Worm (Caenorhabditis elegans) whole organism, L4 larva: Measurements from ENCODE around the gene nstp-1.

Source experiments
- F37D6.2 ChIP-seq: sonication (generic microtip); optimal IDR thresholded peaks from 2 replicates; lab custom pipeline; 2016; ENCODE audit warnings: mild to moderate bottlenecking, missing genetic modification characterization, missing compliant biosample characterization
- R02D3.7 ChIP-seq: fragments of 150-350 bp; sonication (generic microtip); optimal IDR thresholded peaks from 3 replicates; lab custom pipeline; 2014; ENCODE audit warnings: missing biosample characterization, missing genetic modification characterization
- arid-1 ChIP-seq: fragments of 200-800 bp; sonication (Bioruptor generic); conservative IDR thresholded peaks from 2 replicates; pipeline ENCODE4 v1.3.6; 2022; ENCODE audit warnings: missing genetic modification reagents, missing genetic modification characterization, missing compliant biosample characterization
- cey-2 ChIP-seq: sonication (generic microtip); optimal IDR thresholded peaks from 3 replicates; lab custom pipeline; 2017; ENCODE audit warnings: missing genetic modification characterization, mild to moderate bottlenecking, missing compliant biosample characterization, antibody characterized with exemption, borderline replicate concordance; ENCODE audit not compliant: insufficient read depth
- dmd-9 ChIP-seq: fragments of 200-800 bp; sonication (Bioruptor generic); IDR thresholded peaks from 2 replicates; pipeline ENCODE4 v1.3.6; 2022; ENCODE audit warnings: missing genetic modification reagents, missing genetic modification characterization, missing compliant biosample characterization
- egl-27 ChIP-seq: sonication (generic microtip); optimal IDR thresholded peaks from 3 replicates; lab custom pipeline; 2017; ENCODE audit warnings: missing biosample characterization, missing genetic modification reagents, missing genetic modification characterization
- fos-1 ChIP-seq: fragments of 150-350 bp; optimal IDR thresholded peaks from 2 replicates; lab custom pipeline; 2014; ENCODE audit warnings: missing biosample characterization, missing genetic modification characterization
- jun-1 ChIP-seq: fragments of 150-350 bp; optimal IDR thresholded peaks from 2 replicates; lab custom pipeline; 2014; ENCODE audit warnings: missing biosample characterization, missing genetic modification reagents, missing genetic modification characterization
- lin-39 ChIP-seq: fragments of 150-350 bp; optimal IDR thresholded peaks from 2 replicates; lab custom pipeline; 2014; ENCODE audit warnings: missing biosample characterization, missing genetic modification reagents, missing genetic modification characterization
- lsy-2 ChIP-seq, 2 experiments: fragments of 150-350 bp in 1 of 2; sonication (generic microtip) in 1 of 2; optimal IDR thresholded peaks; 2 replicates each; lab custom pipeline; 2014 to 2017; ENCODE audit warnings: missing biosample characterization in 2 of 2, missing genetic modification characterization in 2 of 2
- nhr-237 ChIP-seq: sonication (generic microtip); optimal IDR thresholded peaks from 2 replicates; lab custom pipeline; 2017; ENCODE audit warnings: missing biosample characterization, missing genetic modification characterization
- skn-1 ChIP-seq: fragments of 150-350 bp; optimal IDR thresholded peaks from 2 replicates; lab custom pipeline; 2014; ENCODE audit warnings: missing biosample characterization, missing genetic modification characterization
- snpc-4 ChIP-seq: fragments of 150-350 bp; optimal IDR thresholded peaks from 2 replicates; lab custom pipeline; 2014; ENCODE audit warnings: missing biosample characterization, missing genetic modification characterization
- zfp-2 ChIP-seq: sonication (generic microtip); optimal IDR thresholded peaks from 2 replicates; lab custom pipeline; 2016; ENCODE audit warnings: mild to moderate bottlenecking, missing genetic modification characterization, missing compliant biosample characterization

ce11 chrIV:8975331-8975625 is 9.4 kb upstream of the nstp-1 start, which contains the start of gene pdzd-8:
- no peak for TF ChIP-seq R02D3.7 (tag; lab: Kevin White, UChicago)
- no peak for TF ChIP-seq cey-2 (tag; lab: Kevin White, UChicago)
- TF ChIP-seq zfp-2 (tag; lab: Kevin White, UChicago) = no peak
- TF ChIP-seq lin-39 (tag; lab: Kevin White, UChicago) = no peak
- TF ChIP-seq arid-1 = no peak
- no peak for TF ChIP-seq nhr-237
- TF ChIP-seq snpc-4 (tag; lab: Kevin White, UChicago) = no peak
- TF ChIP-seq dmd-9 (GFP tag; lab: Robert Waterston, UW) = no peak
- TF ChIP-seq egl-27 (tag; lab: Kevin White, UChicago) = no peak
- no peak for TF ChIP-seq F37D6.2 (tag; lab: Kevin White, UChicago)
- no peak for TF ChIP-seq jun-1
- no peak for TF ChIP-seq skn-1 (tag; lab: Kevin White, UChicago)
- no peak for TF ChIP-seq fos-1 (tag; lab: Kevin White, UChicago)
- no peak for TF ChIP-seq lsy-2 (tag; optimal IDR thresholded peaks at IDR 0.05; lab: Kevin White, UChicago)
